Fruit fly (Drosophila melanogaster) whole organism, embryonic: ENCODE data around the gene CG13894.
A peak's percentile ranks its signal among the peaks of the same experiment; 100 is the strongest.

ENCODE experiments used
- Aef1 ChIP-seq: fragments of 200-800 bp; sonication (Bioruptor generic); IDR thresholded peaks from 3 replicates; pipeline ENCODE4 v1.3.6; 2022; ENCODE audit warnings: missing biosample characterization, missing genetic modification characterization
- Bdp1 ChIP-seq: fragments of 200-800 bp; sonication (Bioruptor generic); optimal IDR thresholded peaks from 3 replicates; lab custom pipeline; 2016; ENCODE audit warnings: missing biosample characterization, missing genetic modification characterization
- Bteb2 ChIP-seq: fragments of 200-800 bp; sonication (Bioruptor generic); optimal IDR thresholded peaks from 2 replicates; lab custom pipeline; 2016; ENCODE audit warnings: missing biosample characterization, missing genetic modification characterization
- CG10147 ChIP-seq: fragments of 200-800 bp; sonication (Bioruptor generic); optimal IDR thresholded peaks from 2 replicates; lab custom pipeline; 2019; ENCODE audit warnings: missing biosample characterization, mild to moderate bottlenecking, missing genetic modification characterization, moderate library complexity
- CG10274 ChIP-seq: fragments of 200-800 bp; sonication (Bioruptor generic); optimal IDR thresholded peaks from 3 replicates; lab custom pipeline; 2017; ENCODE audit warnings: missing biosample characterization, mild to moderate bottlenecking, missing genetic modification characterization
- CG10366 ChIP-seq: fragments of 200-800 bp; sonication (Bioruptor generic); IDR thresholded peaks from 2 replicates; pipeline ENCODE4 v1.3.6; 2022; ENCODE audit warnings: missing biosample characterization, missing genetic modification characterization
- CG11093 ChIP-seq: fragments of 200-800 bp; sonication (Bioruptor generic); IDR thresholded peaks from 3 replicates; pipeline ENCODE4 v1.3.6; 2022; ENCODE audit warnings: missing biosample characterization, missing genetic modification characterization
- CG11456 ChIP-seq: fragments of 200-800 bp; sonication (Bioruptor generic); IDR thresholded peaks from 3 replicates; pipeline ENCODE4 v1.3.6; 2022; ENCODE audit warnings: missing biosample characterization, missing genetic modification characterization
- CG17802 ChIP-seq: fragments of 200-800 bp; sonication (Bioruptor generic); optimal IDR thresholded peaks from 2 replicates; lab custom pipeline; 2018; ENCODE audit warnings: missing biosample characterization, mild to moderate bottlenecking, missing genetic modification characterization, moderate library complexity
- CG17829 ChIP-seq: fragments of 200-800 bp; optimal IDR thresholded peaks from 2 replicates; lab custom pipeline; 2019; ENCODE audit warnings: missing biosample characterization, mild to moderate bottlenecking, missing genetic modification characterization, moderate library complexity
- CG17912 ChIP-seq: fragments of 200-800 bp; sonication (Bioruptor generic); optimal IDR thresholded peaks from 2 replicates; lab custom pipeline; 2018; ENCODE audit warnings: missing biosample characterization, mild to moderate bottlenecking, missing genetic modification characterization
- CG2712 ChIP-seq: fragments of 200-800 bp; optimal IDR thresholded peaks from 3 replicates; lab custom pipeline; 2019; ENCODE audit warnings: missing biosample characterization, mild to moderate bottlenecking, missing genetic modification characterization, moderate library complexity
- CG30431 ChIP-seq: fragments of 200-800 bp; sonication (Bioruptor generic); optimal IDR thresholded peaks from 2 replicates; lab custom pipeline; 2017; ENCODE audit warnings: missing biosample characterization, missing genetic modification characterization
- CG3281 ChIP-seq: fragments of 200-800 bp; sonication (Bioruptor generic); optimal IDR thresholded peaks from 3 replicates; lab custom pipeline; 2017; ENCODE audit warnings: missing biosample characterization, mild to moderate bottlenecking, missing genetic modification characterization
- CG33213 ChIP-seq: fragments of 200-800 bp; sonication (Bioruptor generic); optimal IDR thresholded peaks from 3 replicates; lab custom pipeline; 2016; ENCODE audit warnings: missing biosample characterization, missing genetic modification characterization
- CG4360 ChIP-seq: fragments of 200-800 bp; sonication (Bioruptor generic); IDR thresholded peaks from 2 replicates; pipeline ENCODE4 v1.3.6; 2022; ENCODE audit warnings: missing biosample characterization, missing genetic modification characterization
- Dp ChIP-seq: fragments of 200-800 bp; sonication (Bioruptor generic); optimal IDR thresholded peaks from 2 replicates; lab custom pipeline; 2018; ENCODE audit warnings: missing biosample characterization, mild to moderate bottlenecking, missing genetic modification characterization, moderate library complexity
- Drgx ChIP-seq: fragments of 200-800 bp; sonication (Bioruptor generic); IDR thresholded peaks from 2 replicates; pipeline ENCODE4 v1.3.6; 2022; ENCODE audit warnings: missing biosample characterization, missing genetic modification characterization
- Ets97D ChIP-seq: fragments of 200-800 bp; sonication (Bioruptor generic); optimal IDR thresholded peaks from 3 replicates; lab custom pipeline; 2016; ENCODE audit warnings: missing biosample characterization, missing genetic modification characterization
- Fer2 ChIP-seq: fragments of 200-800 bp; sonication (Bioruptor generic); optimal IDR thresholded peaks from 2 replicates; lab custom pipeline; 2018; ENCODE audit warnings: missing biosample characterization, mild to moderate bottlenecking, missing genetic modification characterization, moderate library complexity
- Gug ChIP-seq: fragments of 200-800 bp; sonication (Bioruptor generic); IDR thresholded peaks from 4 replicates; pipeline ENCODE4 v1.3.6; 2022; ENCODE audit warnings: missing biosample characterization, missing genetic modification characterization
- HmgZ ChIP-seq: fragments of 200-800 bp; sonication (Bioruptor generic); optimal IDR thresholded peaks from 2 replicates; lab custom pipeline; 2018; ENCODE audit warnings: missing biosample characterization, mild to moderate bottlenecking, missing genetic modification characterization
- Hr39 ChIP-seq: fragments of >200 bp; optimal IDR thresholded peaks from 2 replicates; lab custom pipeline; 2017
- MBD-R2 ChIP-seq: fragments of 200-800 bp; sonication (Bioruptor generic); IDR thresholded peaks from 2 replicates; pipeline ENCODE4 v1.3.6; 2022; ENCODE audit warnings: missing biosample characterization, missing genetic modification characterization
- Med ChIP-seq: fragments of 200-800 bp; sonication (Bioruptor generic); peaks from one replicate; lab custom pipeline; 2016; ENCODE audit warnings: missing biosample characterization, missing genetic modification characterization, mild to moderate bottlenecking, inconsistent platforms, moderate library complexity
- Myb ChIP-seq: fragments of 200-800 bp; sonication (Bioruptor generic); optimal IDR thresholded peaks from 2 replicates; lab custom pipeline; 2016; ENCODE audit warnings: missing biosample characterization, missing genetic modification characterization
- NC2α ChIP-seq: fragments of 200-800 bp; sonication (Bioruptor generic); optimal IDR thresholded peaks from 2 replicates; lab custom pipeline; 2016; ENCODE audit warnings: missing biosample characterization, missing genetic modification characterization
- Ptx1 ChIP-seq: fragments of 200-800 bp; sonication (Bioruptor generic); IDR thresholded peaks from 2 replicates; pipeline ENCODE4 v1.3.6; 2022; ENCODE audit warnings: missing biosample characterization, missing genetic modification characterization
- bigmax ChIP-seq: fragments of 200-800 bp; sonication (Bioruptor generic); optimal IDR thresholded peaks from 2 replicates; lab custom pipeline; 2018; ENCODE audit warnings: missing biosample characterization, mild to moderate bottlenecking, missing genetic modification characterization
- cad ChIP-seq: fragments of >200 bp; optimal IDR thresholded peaks from 2 replicates; lab custom pipeline; 2017; ENCODE audit warnings: missing biosample characterization, missing genetic modification characterization
- dan ChIP-seq: fragments of 200-800 bp; sonication (Bioruptor generic); IDR thresholded peaks from 2 replicates; pipeline ENCODE4 v1.3.6; 2022; ENCODE audit warnings: missing biosample characterization, missing genetic modification characterization
- dmrt11E ChIP-seq: fragments of 200-800 bp; sonication (Bioruptor generic); optimal IDR thresholded peaks from 3 replicates; lab custom pipeline; 2018; ENCODE audit warnings: missing biosample characterization, mild to moderate bottlenecking, missing genetic modification characterization, moderate library complexity
- esg ChIP-seq: fragments of 200-800 bp; sonication (Bioruptor generic); conservative IDR thresholded peaks from 2 replicates; pipeline ENCODE4 v1.3.6; 2022; ENCODE audit warnings: missing biosample characterization, missing genetic modification characterization
- exex ChIP-seq: fragments of 200-800 bp; sonication (Bioruptor generic); optimal IDR thresholded peaks from 4 replicates; lab custom pipeline; 2018; ENCODE audit warnings: missing biosample characterization, mild to moderate bottlenecking, missing genetic modification characterization, moderate library complexity
- eyg ChIP-seq: fragments of 200-800 bp; sonication (Bioruptor generic); optimal IDR thresholded peaks from 3 replicates; lab custom pipeline; 2016; ENCODE audit warnings: missing biosample characterization, missing genetic modification characterization
- fu2 ChIP-seq: fragments of 200-800 bp; sonication (Bioruptor generic); optimal IDR thresholded peaks from 2 replicates; lab custom pipeline; 2016; ENCODE audit warnings: missing biosample characterization, missing genetic modification characterization
- grau ChIP-seq: fragments of 200-800 bp; optimal IDR thresholded peaks from 3 replicates; lab custom pipeline; 2019; ENCODE audit warnings: missing biosample characterization, mild to moderate bottlenecking, missing genetic modification characterization, moderate library complexity
- jing ChIP-seq: fragments of 200-800 bp; sonication (Bioruptor generic); optimal IDR thresholded peaks from 2 replicates; lab custom pipeline; 2018; ENCODE audit warnings: missing biosample characterization, mild to moderate bottlenecking, missing genetic modification characterization
- kni ChIP-seq: fragments of 200-800 bp; sonication (Bioruptor generic); optimal IDR thresholded peaks from 3 replicates; lab custom pipeline; 2017; ENCODE audit warnings: mild to moderate bottlenecking, missing biosample characterization, missing genetic modification reagents, missing genetic modification characterization
- maf-S ChIP-seq: fragments of 200-800 bp; sonication (Bioruptor generic); optimal IDR thresholded peaks from 2 replicates; lab custom pipeline; 2016; ENCODE audit warnings: missing biosample characterization, missing genetic modification characterization
- nau ChIP-seq: fragments of 200-800 bp; sonication (Bioruptor generic); optimal IDR thresholded peaks from 3 replicates; lab custom pipeline; 2017; ENCODE audit warnings: missing biosample characterization, mild to moderate bottlenecking, missing genetic modification characterization, missing genetic modification reagents
- oc ChIP-seq: fragments of 200-800 bp; sonication (Bioruptor generic); optimal IDR thresholded peaks from 2 replicates; lab custom pipeline; 2018; ENCODE audit warnings: missing biosample characterization, mild to moderate bottlenecking, missing genetic modification characterization, moderate library complexity
- onecut ChIP-seq: fragments of 200-800 bp; sonication (Bioruptor generic); IDR thresholded peaks from 2 replicates; pipeline ENCODE4 v1.3.6; 2022; ENCODE audit warnings: missing biosample characterization, missing genetic modification characterization
- run ChIP-seq: fragments of 200-800 bp; sonication (Bioruptor generic); optimal IDR thresholded peaks from 3 replicates; lab custom pipeline; 2018; ENCODE audit warnings: missing biosample characterization, mild to moderate bottlenecking, missing genetic modification characterization
- tap ChIP-seq: fragments of 200-800 bp; optimal IDR thresholded peaks from 3 replicates; lab custom pipeline; 2019; ENCODE audit warnings: missing biosample characterization, mild to moderate bottlenecking, missing genetic modification characterization, moderate library complexity
- tgo ChIP-seq: fragments of 200-800 bp; sonication (Bioruptor generic); IDR thresholded peaks from 3 replicates; pipeline ENCODE4 v1.3.6; 2022; ENCODE audit warnings: missing biosample characterization, missing genetic modification characterization
- tll ChIP-seq, 2 experiments: fragments of 200-800 bp in 1 of 2; fragments of >200 bp in 1 of 2; sonication (Bioruptor generic) in 1 of 2; optimal IDR thresholded peaks; 2 replicates each; lab custom pipeline; 2017 to 2019; ENCODE audit warnings: missing biosample characterization in 2 of 2, missing genetic modification characterization in 2 of 2, mild to moderate bottlenecking in 1 of 2, moderate library complexity in 1 of 2
- vfl ChIP-seq: fragments of 200-800 bp; sonication (Bioruptor generic); optimal IDR thresholded peaks from 2 replicates; lab custom pipeline; 2016; ENCODE audit warnings: missing biosample characterization, missing genetic modification characterization
- vvl ChIP-seq: fragments of 200-800 bp; sonication (Bioruptor generic); IDR thresholded peaks from 2 replicates; pipeline ENCODE4 v1.3.6; 2022; ENCODE audit warnings: missing biosample characterization, missing genetic modification characterization
- wdn ChIP-seq: fragments of 200-800 bp; sonication (Bioruptor generic); IDR thresholded peaks from 2 replicates; pipeline ENCODE4 v1.3.6; 2022; ENCODE audit warnings: missing biosample characterization, missing genetic modification characterization
- zen ChIP-seq: fragments of 200-800 bp; sonication (Bioruptor generic); optimal IDR thresholded peaks from 3 replicates; lab custom pipeline; 2018; ENCODE audit warnings: missing biosample characterization, mild to moderate bottlenecking, missing genetic modification characterization, moderate library complexity

Gene CG13894

DNA sequence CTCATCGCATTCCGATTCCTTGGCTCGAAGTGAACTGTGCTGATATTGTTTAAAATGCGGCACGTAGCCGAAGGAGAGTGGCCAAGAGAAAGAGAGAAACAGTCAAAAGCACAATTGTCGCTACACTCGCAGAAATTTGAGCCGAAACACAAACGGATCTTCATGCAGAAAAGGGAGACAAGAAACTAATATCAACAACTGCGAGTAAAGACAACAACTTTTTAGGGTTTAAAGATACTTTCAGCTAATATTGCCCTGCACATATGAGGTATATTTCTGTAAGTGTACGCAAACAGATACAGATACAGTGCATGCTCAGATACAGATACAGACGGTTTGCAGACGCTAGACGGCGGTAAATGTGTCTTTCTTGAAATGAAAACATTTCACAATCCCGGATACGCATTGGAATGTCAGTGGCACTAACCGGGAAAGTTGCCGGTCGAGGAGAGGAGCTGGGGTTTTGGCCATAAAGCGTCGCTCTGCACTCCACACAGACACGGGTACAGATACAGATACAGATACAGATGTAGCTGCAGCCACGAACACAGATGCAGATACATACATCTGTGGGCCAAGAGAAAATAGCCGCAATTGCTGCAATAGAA is 54.7 kb downstream of the CG13894 start (continued):
- peak; percentile 83 for TF ChIP-seq Aef1 (GFP tag; lab: Robert Waterston, UW)
- peak; percentile 65; the same call in 1 of the 2 replicates for TF ChIP-seq MBD-R2 (GFP tag; lab: Robert Waterston, UW)
- TF ChIP-seq Bteb2 (GFP tag; lab: Kevin White, UChicago) = peak; percentile 60
- peak; percentile 78 for TF ChIP-seq wdn
- TF ChIP-seq jing (GFP tag; lab: Kevin White, UChicago) = peak; percentile 87
- TF ChIP-seq Drgx (GFP tag; lab: Robert Waterston, UW) = peak; percentile 94
- peak; percentile 89 for TF ChIP-seq CG2712 (tag; lab: Kevin White, UChicago)
- TF ChIP-seq dmrt11E (tag; lab: Kevin White, UChicago) = peak; percentile 77
- peak; percentile 95 for TF ChIP-seq oc (tag; lab: Kevin White, UChicago)
- TF ChIP-seq CG4360 (GFP tag; lab: Robert Waterston, UW) = peak; percentile 73
- TF ChIP-seq HmgZ (tag; lab: Kevin White, UChicago) = peak; percentile 77
- peak; percentile 4 for TF ChIP-seq vfl
- TF ChIP-seq eyg (GFP tag; lab: Kevin White, UChicago) = peak; percentile 75
- peak; percentile 82 for TF ChIP-seq grau
- TF ChIP-seq dan (GFP tag; lab: Robert Waterston, UW) = no peak; the same call in 1 of the 2 replicates
- TF ChIP-seq tap (tag; lab: Kevin White, UChicago) = peak; percentile 83
- peak; percentile 85 for TF ChIP-seq tgo (GFP tag; lab: Robert Waterston, UW)
- peak; percentile 58 for TF ChIP-seq CG10274 (GFP tag; lab: Kevin White, UChicago)
- TF ChIP-seq zen (tag; lab: Kevin White, UChicago) = peak; percentile 68
- TF ChIP-seq CG10366 (GFP tag; lab: Robert Waterston, UW) = peak; percentile 89
- no peak for TF ChIP-seq bigmax (GFP tag; lab: Kevin White, UChicago)
- peak; percentile 14 for TF ChIP-seq exex
- peak; percentile 87 for TF ChIP-seq nau (GFP tag; lab: Kevin White, UChicago)
- no peak for TF ChIP-seq Fer2 (tag; lab: Kevin White, UChicago)
- TF ChIP-seq kni (GFP tag; lab: Kevin White, UChicago) = peak; percentile 86
- TF ChIP-seq CG17912 (GFP tag; lab: Kevin White, UChicago) = peak; percentile 36
- no peak for TF ChIP-seq Dp
- peak; percentile 76 for TF ChIP-seq Bdp1 (GFP tag; lab: Kevin White, UChicago)
- TF ChIP-seq onecut = peak; percentile 79
- peak; percentile 80 for TF ChIP-seq esg (GFP tag; lab: Robert Waterston, UW)
- TF ChIP-seq run = peak; percentile 68
- TF ChIP-seq CG17829 (tag; lab: Kevin White, UChicago) = peak; percentile 89
- TF ChIP-seq CG11456 (GFP tag; lab: Robert Waterston, UW) = peak; percentile 79; the same call in 2 of the 3 replicates
- TF ChIP-seq CG17802 (tag; lab: Kevin White, UChicago) = peak; percentile 79
- TF ChIP-seq cad (GFP tag; lab: Kevin White, UChicago) = no peak
- TF ChIP-seq CG33213 = peak; percentile 88
- no peak for TF ChIP-seq tll (GFP tag; optimal IDR thresholded peaks at IDR 0.05; lab: Kevin White, UChicago)
- TF ChIP-seq Med (GFP tag; lab: Kevin White, UChicago) = peak; percentile 98
- peak; percentile 85 for TF ChIP-seq Gug (GFP tag; lab: Robert Waterston, UW)
- peak; percentile 94 for TF ChIP-seq vvl (GFP tag; lab: Robert Waterston, UW)
- peak; percentile 75 for TF ChIP-seq CG11093 (GFP tag; lab: Robert Waterston, UW)
- TF ChIP-seq Hr39 (lab: Kevin White, UChicago) = no peak
- TF ChIP-seq CG30431 (GFP tag; lab: Kevin White, UChicago) = peak; percentile 88
- peak; percentile 32 for TF ChIP-seq CG10147 (GFP tag; lab: Kevin White, UChicago)
- peak; percentile 64 for TF ChIP-seq Ets97D (GFP tag; lab: Kevin White, UChicago)
- TF ChIP-seq maf-S (GFP tag; lab: Kevin White, UChicago) = peak; percentile 73
- TF ChIP-seq CG3281 (GFP tag; lab: Kevin White, UChicago) = peak; percentile 68
- peak; percentile 68 for TF ChIP-seq fu2 (GFP tag; lab: Kevin White, UChicago)
- TF ChIP-seq Ptx1 (GFP tag; lab: Robert Waterston, UW) = peak; percentile 92
- TF ChIP-seq Myb (GFP tag; lab: Kevin White, UChicago) = peak; percentile 61
- peak; percentile 78 for TF ChIP-seq NC2α (GFP tag; lab: Kevin White, UChicago)
